Worm (Caenorhabditis elegans) whole organism, mixed stage, embryonic: ENCODE results near the gene flp-1.

Experiments
- M03D4.4 ChIP-seq: sonication (generic microtip); optimal IDR thresholded peaks from 2 replicates; lab custom pipeline; 2017; ENCODE audit warnings: mild to moderate bottlenecking, missing genetic modification characterization, missing compliant biosample characterization
- bed-3 ChIP-seq: fragments of 200-800 bp; sonication (Bioruptor generic); optimal IDR thresholded peaks from 3 replicates; lab custom pipeline; 2018; ENCODE audit warnings: mild to moderate bottlenecking, missing genetic modification characterization, moderate library complexity, missing compliant biosample characterization
- blmp-1 ChIP-seq: fragments of 150-350 bp; optimal IDR thresholded peaks from 2 replicates; lab custom pipeline; 2014; ENCODE audit warnings: missing biosample characterization, missing genetic modification characterization
- ceh-39 ChIP-seq: fragments of 150-350 bp; optimal IDR thresholded peaks from 2 replicates; lab custom pipeline; 2014; ENCODE audit warnings: missing biosample characterization, missing genetic modification characterization
- ceh-43 ChIP-seq: fragments of 200-800 bp; sonication (Bioruptor generic); optimal IDR thresholded peaks from 2 replicates; lab custom pipeline; 2018; ENCODE audit warnings: mild to moderate bottlenecking, missing genetic modification characterization, moderate library complexity, missing compliant biosample characterization
- ces-1 ChIP-seq: fragments of 150-350 bp; optimal IDR thresholded peaks from 2 replicates; lab custom pipeline; 2014; ENCODE audit warnings: missing biosample characterization, missing genetic modification reagents, missing genetic modification characterization
- cnd-1 ChIP-seq: fragments of 200-800 bp; sonication (Bioruptor generic); optimal IDR thresholded peaks from 2 replicates; lab custom pipeline; 2018; ENCODE audit warnings: mild to moderate bottlenecking, missing genetic modification characterization, missing compliant biosample characterization
- drap-1 ChIP-seq: fragments of 200-800 bp; sonication (Bioruptor generic); optimal IDR thresholded peaks from 3 replicates; lab custom pipeline; 2018; ENCODE audit warnings: mild to moderate bottlenecking, missing genetic modification characterization, missing compliant biosample characterization
- elt-3 ChIP-seq: fragments of 150-350 bp; optimal IDR thresholded peaks from 2 replicates; lab custom pipeline; 2014; ENCODE audit warnings: missing biosample characterization, missing genetic modification characterization
- flh-1 ChIP-seq: fragments of 200-800 bp; sonication (Bioruptor generic); optimal IDR thresholded peaks from 2 replicates; lab custom pipeline; 2018; ENCODE audit warnings: mild to moderate bottlenecking, missing genetic modification characterization, moderate library complexity, missing compliant biosample characterization
- ham-2 ChIP-seq: fragments of 200-800 bp; sonication (Bioruptor generic); optimal IDR thresholded peaks from 2 replicates; lab custom pipeline; 2018; ENCODE audit warnings: mild to moderate bottlenecking, missing genetic modification characterization, missing compliant biosample characterization
- hlh-1 ChIP-seq: fragments of 150-350 bp; optimal IDR thresholded peaks from 2 replicates; lab custom pipeline; 2014; ENCODE audit warnings: missing biosample characterization, missing genetic modification reagents, missing genetic modification characterization
- lin-13 ChIP-seq: fragments of 150-350 bp; optimal IDR thresholded peaks from 2 replicates; lab custom pipeline; 2014; ENCODE audit warnings: missing biosample characterization, missing genetic modification characterization
- lin-32 ChIP-seq: fragments of 200-800 bp; sonication (Bioruptor generic); optimal IDR thresholded peaks from 2 replicates; lab custom pipeline; 2018; ENCODE audit warnings: mild to moderate bottlenecking, missing genetic modification characterization, missing compliant biosample characterization
- lsy-2 ChIP-seq: fragments of 150-350 bp; optimal IDR thresholded peaks from 2 replicates; lab custom pipeline; 2014; ENCODE audit warnings: missing biosample characterization, missing genetic modification characterization
- mab-5 ChIP-seq: fragments of 150-350 bp; optimal IDR thresholded peaks from 2 replicates; lab custom pipeline; 2014; ENCODE audit warnings: missing biosample characterization, missing genetic modification characterization
- mep-1 ChIP-seq: fragments of 150-350 bp; optimal IDR thresholded peaks from 2 replicates; lab custom pipeline; 2017; ENCODE audit warnings: missing biosample characterization, missing genetic modification reagents, missing genetic modification characterization, inconsistent platforms
- mls-2 ChIP-seq: sonication (generic microtip); optimal IDR thresholded peaks from 2 replicates; lab custom pipeline; 2016; ENCODE audit warnings: mild to moderate bottlenecking, missing genetic modification characterization, moderate library complexity, missing compliant biosample characterization
- nhr-2 ChIP-seq: fragments of 150-350 bp; optimal IDR thresholded peaks from 2 replicates; lab custom pipeline; 2014; ENCODE audit warnings: missing biosample characterization, missing genetic modification characterization
- nhr-237 ChIP-seq: fragments of 150-350 bp; optimal IDR thresholded peaks from 2 replicates; lab custom pipeline; 2014; ENCODE audit warnings: missing biosample characterization, missing genetic modification characterization
- nhr-28 ChIP-seq: fragments of 150-350 bp; optimal IDR thresholded peaks from 2 replicates; lab custom pipeline; 2014; ENCODE audit warnings: missing biosample characterization, missing genetic modification characterization
- nhr-76 ChIP-seq: sonication (generic microtip); optimal IDR thresholded peaks from 2 replicates; lab custom pipeline; 2017; ENCODE audit warnings: missing biosample characterization, missing genetic modification characterization
- pha-4 ChIP-seq: fragments of 150-350 bp; optimal IDR thresholded peaks from 2 replicates; lab custom pipeline; 2018; ENCODE audit warnings: missing biosample characterization, missing genetic modification reagents, missing genetic modification characterization
- sem-2 ChIP-seq: fragments of 200-800 bp; sonication (Bioruptor generic); optimal IDR thresholded peaks from 2 replicates; lab custom pipeline; 2018; ENCODE audit warnings: mild to moderate bottlenecking, missing genetic modification characterization, missing compliant biosample characterization
- snpc-4 ChIP-seq: fragments of 150-350 bp; optimal IDR thresholded peaks from 2 replicates; lab custom pipeline; 2014; ENCODE audit warnings: missing biosample characterization, missing genetic modification characterization
- sptf-1 ChIP-seq: sonication (generic microtip); optimal IDR thresholded peaks from 2 replicates; lab custom pipeline; 2017; ENCODE audit warnings: mild to moderate bottlenecking, missing genetic modification characterization, moderate library complexity, missing compliant biosample characterization
- tbx-8 ChIP-seq: fragments of 200-800 bp; sonication (Bioruptor generic); optimal IDR thresholded peaks from 2 replicates; lab custom pipeline; 2018; ENCODE audit warnings: mild to moderate bottlenecking, missing genetic modification characterization, moderate library complexity, missing compliant biosample characterization
- unc-120 ChIP-seq: sonication (generic microtip); optimal IDR thresholded peaks from 2 replicates; lab custom pipeline; 2017; ENCODE audit warnings: missing genetic modification characterization, missing compliant biosample characterization; ENCODE audit not compliant: poor library complexity, severe bottlenecking
- unc-62 ChIP-seq: fragments of 150-350 bp; optimal IDR thresholded peaks from 2 replicates; lab custom pipeline; 2014; ENCODE audit warnings: missing biosample characterization, missing genetic modification reagents, missing genetic modification characterization
- zip-8 ChIP-seq: fragments of 150-350 bp; optimal IDR thresholded peaks from 2 replicates; lab custom pipeline; 2014; ENCODE audit warnings: missing biosample characterization, missing genetic modification characterization
- ztf-11 ChIP-seq: fragments of 150-350 bp; optimal IDR thresholded peaks from 2 replicates; lab custom pipeline; 2014; ENCODE audit warnings: missing biosample characterization, missing genetic modification characterization

The flp-1 gene

ce11 chrIV:9107464-9107863 lies 37.0 kb upstream of the flp-1 start:
- peak; percentile 48 for TF ChIP-seq nhr-237
- peak; percentile 4 for TF ChIP-seq unc-62 (GFP tag; lab: Kevin White, UChicago)
- no peak for TF ChIP-seq tbx-8 (GFP tag; lab: Kevin White, UChicago)
- TF ChIP-seq ztf-11, result no peak
- peak; percentile 77 for TF ChIP-seq pha-4 (tag; lab: Kevin White, UChicago)
- no peak for TF ChIP-seq snpc-4 (tag; lab: Kevin White, UChicago)
- TF ChIP-seq mls-2, result no peak
- TF ChIP-seq hlh-1 (tag; lab: Kevin White, UChicago), result peak; percentile 100
- TF ChIP-seq ceh-39, result peak; percentile 50
- TF ChIP-seq nhr-28 (tag; lab: Kevin White, UChicago), result no peak
- peak; percentile 24 for TF ChIP-seq lsy-2 (tag; lab: Kevin White, UChicago)
- no peak for TF ChIP-seq nhr-76
- peak; percentile 32 for TF ChIP-seq lin-13 (tag; lab: Kevin White, UChicago)
- peak; percentile 52 for TF ChIP-seq ces-1 (GFP tag; lab: Kevin White, UChicago)
- TF ChIP-seq unc-120 (tag; lab: Kevin White, UChicago), result peak; percentile 27
- no peak for TF ChIP-seq M03D4.4
- TF ChIP-seq lin-32, result peak; percentile 46
- no peak for TF ChIP-seq bed-3 (GFP tag; lab: Kevin White, UChicago)
- TF ChIP-seq cnd-1 (tag; lab: Kevin White, UChicago), result peak; percentile 17
- TF ChIP-seq sptf-1, result no peak
- TF ChIP-seq ham-2 (GFP tag; lab: Kevin White, UChicago), result peak; percentile 80
- TF ChIP-seq mep-1 (tag; lab: Kevin White, UChicago), result peak; percentile 83

ce11 chrIV:9108631-9109030 lies 35.9 kb upstream of the flp-1 start, which contains the start of gene aly-1:
TSS of gene aly-1 (plus strand) at chrIV:9108931.
- TF ChIP-seq elt-3 (tag; lab: Kevin White, UChicago) (no peak), M03D4.4 (no peak), lin-32 (no peak), sptf-1 (no peak), ceh-43 (GFP tag; lab: Kevin White, UChicago) (no peak), ceh-39 (no peak), snpc-4 (tag; lab: Kevin White, UChicago) (no peak), lin-13 (tag; lab: Kevin White, UChicago) (no peak), cnd-1 (tag; lab: Kevin White, UChicago) (no peak), nhr-28 (tag; lab: Kevin White, UChicago) (no peak), mep-1 (tag; lab: Kevin White, UChicago) (no peak), unc-120 (tag; lab: Kevin White, UChicago) (no peak), hlh-1 (tag; lab: Kevin White, UChicago) (no peak), tbx-8 (GFP tag; lab: Kevin White, UChicago) (no peak), nhr-2 (no peak)

- TF ChIP-seq blmp-1 (tag; lab: Kevin White, UChicago), result peak; percentile 39
- no peak for TF ChIP-seq tbx-8 (GFP tag; lab: Kevin White, UChicago)
- TF ChIP-seq flh-1 (GFP tag; lab: Kevin White, UChicago), result no peak
These were observed 32.5 kb upstream of the flp-1 start for ce11 chrIV:9112019-9112418.

ce11 chrIV:9114078-9114477 lies 30.4 kb upstream of the flp-1 start:
- TF ChIP-seq sem-2 (GFP tag; lab: Kevin White, UChicago), result no peak
- no peak for TF ChIP-seq nhr-237
- TF ChIP-seq elt-3 (tag; lab: Kevin White, UChicago), result no peak
- TF ChIP-seq ceh-43 (GFP tag; lab: Kevin White, UChicago), result no peak
- TF ChIP-seq unc-120 (tag; lab: Kevin White, UChicago), result no peak
- TF ChIP-seq ces-1 (GFP tag; lab: Kevin White, UChicago), result no peak
- no peak for TF ChIP-seq ztf-11
- TF ChIP-seq mab-5 (tag; lab: Kevin White, UChicago), result no peak

- no peak for TF ChIP-seq drap-1
These were observed 28.1 kb upstream of the flp-1 start for ce11 chrIV:9116452-9116851.

- no peak for TF ChIP-seq zip-8 (tag; lab: Kevin White, UChicago)
- TF ChIP-seq ces-1 (GFP tag; lab: Kevin White, UChicago), result no peak
- no peak for TF ChIP-seq lsy-2 (tag; lab: Kevin White, UChicago)
- TF ChIP-seq mep-1 (tag; lab: Kevin White, UChicago), result no peak
- no peak for TF ChIP-seq tbx-8 (GFP tag; lab: Kevin White, UChicago)
- no peak for TF ChIP-seq ceh-39
- TF ChIP-seq unc-120 (tag; lab: Kevin White, UChicago), result no peak
- TF ChIP-seq M03D4.4, result no peak
- TF ChIP-seq lin-32, result no peak
- TF ChIP-seq, all 35 proteins: peak for 0
These were observed 26.8 kb upstream of the flp-1 start for ce11 chrIV:9117700-9118099.
